Worm (Caenorhabditis elegans): ENCODE data around the gene T22F3.12.

The T22F3.12 gene

ce11 chrV:3554869-3555268, 37.1 kb downstream of the T22F3.12 start, which contains the start of gene grl-29:
TSS of gene grl-29 (minus strand) at chrV:3555236.
- TF ChIP-seq ztf-23 (GFP tag; IDR thresholded peaks at IDR 0.05) (0 out of 2 replicates have a peak, but pooled peaks have one; percentile 19), ref-1 (GFP tag; conservative IDR thresholded peaks at IDR 0.05) (no peak), med-1 (GFP tag; optimal IDR thresholded peaks at IDR 0.05; ENCODE audit: insufficient read depth) (no peak), flt-1 (GFP tag; IDR thresholded peaks at IDR 0.05) (no peak), klf-2 (GFP tag; conservative IDR thresholded peaks at IDR 0.05) (no peak), ztf-29 (GFP tag; IDR thresholded peaks at IDR 0.05) (no peak), cog-1 (tag; optimal IDR thresholded peaks at IDR 0.05) (no peak), T22C8.4 (GFP tag; IDR thresholded peaks at IDR 0.05) (no peak), tab-1 (GFP tag; IDR thresholded peaks at IDR 0.05) (no peak)

ce11 chrV:3552740-3553469, 39.1 kb downstream of the T22F3.12 start, which contains the start of gene T24A6.20:
TSS of gene T24A6.20 (plus strand) at chrV:3553134.
- no peak for TF ChIP-seq tab-1 (GFP tag; IDR thresholded peaks at IDR 0.05)
- TF ChIP-seq ztf-23 (GFP tag; IDR thresholded peaks at IDR 0.05): no peak
- no peak for TF ChIP-seq T22C8.4 (GFP tag; IDR thresholded peaks at IDR 0.05)
- no peak for TF ChIP-seq med-1 (GFP tag; optimal IDR thresholded peaks at IDR 0.05; ENCODE audit: insufficient read depth)
- TF ChIP-seq ztf-29 (GFP tag; IDR thresholded peaks at IDR 0.05): no peak
- TF ChIP-seq flt-1 (GFP tag; IDR thresholded peaks at IDR 0.05): no peak
- TF ChIP-seq cog-1 (tag; optimal IDR thresholded peaks at IDR 0.05): no peak
- no peak for TF ChIP-seq klf-2 (GFP tag; conservative IDR thresholded peaks at IDR 0.05)
- no peak for TF ChIP-seq ref-1 (GFP tag; conservative IDR thresholded peaks at IDR 0.05)

- TF ChIP-seq ztf-23 (GFP tag; IDR thresholded peaks at IDR 0.05) (no peak), ref-1 (GFP tag; conservative IDR thresholded peaks at IDR 0.05) (no peak)
Measured at ce11 chrV:3551765-3552164, 40.2 kb downstream of the T22F3.12 start, which contains the start of gene grl-28. TSS of gene grl-28 (minus strand) at chrV:3551865.

- no peak for TF ChIP-seq flt-1 (GFP tag; IDR thresholded peaks at IDR 0.05)
- TF ChIP-seq ref-1 (GFP tag; conservative IDR thresholded peaks at IDR 0.05): no peak
- no peak for TF ChIP-seq ztf-29 (GFP tag; IDR thresholded peaks at IDR 0.05)
- TF ChIP-seq ztf-23 (GFP tag; IDR thresholded peaks at IDR 0.05): no peak
- no peak for TF ChIP-seq med-1 (GFP tag; optimal IDR thresholded peaks at IDR 0.05; ENCODE audit: insufficient read depth)
- TF ChIP-seq T22C8.4 (GFP tag; IDR thresholded peaks at IDR 0.05): no peak
- no peak for TF ChIP-seq cog-1 (tag; optimal IDR thresholded peaks at IDR 0.05)
- no peak for TF ChIP-seq tab-1 (GFP tag; IDR thresholded peaks at IDR 0.05)
- TF ChIP-seq klf-2 (GFP tag; conservative IDR thresholded peaks at IDR 0.05): no peak
Measured at ce11 chrV:3549553-3549952, 42.4 kb downstream of the T22F3.12 start, which contains the start of gene sri-21. TSS of gene sri-21 (plus strand) at chrV:3549853.

- TF ChIP-seq tab-1 (GFP tag; IDR thresholded peaks at IDR 0.05) (no peak), cog-1 (tag; optimal IDR thresholded peaks at IDR 0.05) (no peak), ztf-29 (GFP tag; IDR thresholded peaks at IDR 0.05) (no peak), flt-1 (GFP tag; IDR thresholded peaks at IDR 0.05) (no peak), med-1 (GFP tag; optimal IDR thresholded peaks at IDR 0.05; ENCODE audit: insufficient read depth) (no peak), ztf-23 (GFP tag; IDR thresholded peaks at IDR 0.05) (no peak), klf-2 (GFP tag; conservative IDR thresholded peaks at IDR 0.05) (no peak), ref-1 (GFP tag; conservative IDR thresholded peaks at IDR 0.05) (no peak), T22C8.4 (GFP tag; IDR thresholded peaks at IDR 0.05) (no peak)
Measured at ce11 chrV:3548798-3549197, 43.2 kb downstream of the T22F3.12 start, which contains the start of gene srw-130. TSS of gene srw-130 (minus strand) at chrV:3548898.

- TF ChIP-seq ref-1 (GFP tag; conservative IDR thresholded peaks at IDR 0.05) (no peak), ztf-29 (GFP tag; IDR thresholded peaks at IDR 0.05) (no peak), flt-1 (GFP tag; IDR thresholded peaks at IDR 0.05) (no peak), tab-1 (GFP tag; IDR thresholded peaks at IDR 0.05) (no peak), med-1 (GFP tag; optimal IDR thresholded peaks at IDR 0.05; ENCODE audit: insufficient read depth) (no peak), ztf-23 (GFP tag; IDR thresholded peaks at IDR 0.05) (no peak), klf-2 (GFP tag; conservative IDR thresholded peaks at IDR 0.05) (no peak)
Measured at ce11 chrV:3546517-3546916, 45.5 kb downstream of the T22F3.12 start, which contains the start of gene srbc-68. TSS of gene srbc-68 (minus strand) at chrV:3546617.

- TF ChIP-seq ref-1 (GFP tag; conservative IDR thresholded peaks at IDR 0.05): no peak
- no peak for TF ChIP-seq tab-1 (GFP tag; IDR thresholded peaks at IDR 0.05)
- TF ChIP-seq ztf-29 (GFP tag; IDR thresholded peaks at IDR 0.05): no peak
- no peak for TF ChIP-seq T22C8.4 (GFP tag; IDR thresholded peaks at IDR 0.05)
- no peak for TF ChIP-seq flt-1 (GFP tag; IDR thresholded peaks at IDR 0.05)
- TF ChIP-seq klf-2 (GFP tag; conservative IDR thresholded peaks at IDR 0.05): no peak
- TF ChIP-seq med-1 (GFP tag; optimal IDR thresholded peaks at IDR 0.05; ENCODE audit: insufficient read depth): no peak
- TF ChIP-seq cog-1 (tag; optimal IDR thresholded peaks at IDR 0.05): no peak
- TF ChIP-seq ztf-23 (GFP tag; IDR thresholded peaks at IDR 0.05): no peak
Measured at ce11 chrV:3543344-3543743, 48.7 kb downstream of the T22F3.12 start, which contains the start of gene nhr-222. TSS of gene nhr-222 (minus strand) at chrV:3543444.

- TF ChIP-seq ztf-29 (GFP tag; IDR thresholded peaks at IDR 0.05) (no peak), ztf-23 (GFP tag; IDR thresholded peaks at IDR 0.05) (no peak), med-1 (GFP tag; optimal IDR thresholded peaks at IDR 0.05; ENCODE audit: insufficient read depth) (no peak), cog-1 (tag; optimal IDR thresholded peaks at IDR 0.05) (no peak), klf-2 (GFP tag; conservative IDR thresholded peaks at IDR 0.05) (no peak), T22C8.4 (GFP tag; IDR thresholded peaks at IDR 0.05) (no peak), ref-1 (GFP tag; conservative IDR thresholded peaks at IDR 0.05) (no peak), tab-1 (GFP tag; IDR thresholded peaks at IDR 0.05) (no peak), flt-1 (GFP tag; IDR thresholded peaks at IDR 0.05) (no peak)
Measured at ce11 chrV:3541117-3541516, 50.9 kb downstream of the T22F3.12 start, which contains the start of gene srbc-67. TSS of gene srbc-67 (minus strand) at chrV:3541217.

Data from whole organism, midembryonic.